Fruit fly (Drosophila melanogaster) whole organism, embryonic: ENCODE data around the gene DZIP1.
A peak's percentile ranks its signal among the peaks of the same experiment; 100 is the strongest.

Source experiments
- CG11504 ChIP-seq: fragments of 200-800 bp; sonication (Bioruptor generic); optimal IDR thresholded peaks from 3 replicates; lab custom pipeline; 2019; ENCODE audit warnings: missing biosample characterization, mild to moderate bottlenecking, missing genetic modification characterization, moderate library complexity
- CG11695 ChIP-seq: fragments of 200-800 bp; sonication (Bioruptor generic); IDR thresholded peaks from 3 replicates; pipeline ENCODE4 v1.3.6; 2022; ENCODE audit warnings: missing biosample characterization, missing genetic modification characterization
- CG12071 ChIP-seq: fragments of 200-800 bp; sonication (Bioruptor generic); optimal IDR thresholded peaks from 3 replicates; lab custom pipeline; 2018; ENCODE audit warnings: missing biosample characterization, mild to moderate bottlenecking, missing genetic modification characterization
- CG12769 ChIP-seq: fragments of 200-800 bp; sonication (Bioruptor generic); optimal IDR thresholded peaks from 2 replicates; lab custom pipeline; 2019; ENCODE audit warnings: missing biosample characterization, mild to moderate bottlenecking, missing genetic modification characterization, moderate library complexity
- CG13123 ChIP-seq: fragments of 200-800 bp; sonication (Bioruptor generic); optimal IDR thresholded peaks from 2 replicates; lab custom pipeline; 2016; ENCODE audit warnings: missing biosample characterization, missing genetic modification characterization
- CG15011 ChIP-seq: fragments of 200-800 bp; sonication (Bioruptor generic); optimal IDR thresholded peaks from 3 replicates; lab custom pipeline; 2018; ENCODE audit warnings: missing biosample characterization, mild to moderate bottlenecking, missing genetic modification characterization
- CG1603 ChIP-seq: fragments of 200-800 bp; sonication (Bioruptor generic); optimal IDR thresholded peaks from 2 replicates; lab custom pipeline; 2019; ENCODE audit warnings: missing biosample characterization, mild to moderate bottlenecking, missing genetic modification characterization, moderate library complexity
- CG16779 ChIP-seq: fragments of 200-800 bp; sonication (Bioruptor generic); IDR thresholded peaks from 2 replicates; pipeline ENCODE4 v1.3.6; 2022; ENCODE audit warnings: missing biosample characterization, missing genetic modification characterization
- CG17328 ChIP-seq: fragments of 200-800 bp; sonication (Bioruptor generic); IDR thresholded peaks from 2 replicates; pipeline ENCODE4 v1.3.6; 2022; ENCODE audit warnings: missing biosample characterization, missing genetic modification characterization
- CG17612 ChIP-seq: fragments of 200-800 bp; sonication (Bioruptor generic); IDR thresholded peaks from 2 replicates; pipeline ENCODE4 v1.3.6; 2022; ENCODE audit warnings: missing biosample characterization, missing genetic modification characterization
- CG17802 ChIP-seq: fragments of 200-800 bp; sonication (Bioruptor generic); optimal IDR thresholded peaks from 2 replicates; lab custom pipeline; 2018; ENCODE audit warnings: missing biosample characterization, mild to moderate bottlenecking, missing genetic modification characterization, moderate library complexity
- CG2202 ChIP-seq: fragments of 200-800 bp; sonication (Bioruptor generic); optimal IDR thresholded peaks from 2 replicates; lab custom pipeline; 2018; ENCODE audit warnings: missing biosample characterization, mild to moderate bottlenecking, missing genetic modification characterization
- CG3281 ChIP-seq: fragments of 200-800 bp; sonication (Bioruptor generic); optimal IDR thresholded peaks from 3 replicates; lab custom pipeline; 2017; ENCODE audit warnings: missing biosample characterization, mild to moderate bottlenecking, missing genetic modification characterization
- CG34376 ChIP-seq: fragments of 200-800 bp; sonication (Bioruptor generic); optimal IDR thresholded peaks from 2 replicates; lab custom pipeline; 2018; ENCODE audit warnings: missing biosample characterization, mild to moderate bottlenecking, missing genetic modification characterization
- CG4328 ChIP-seq: fragments of 200-800 bp; sonication (Bioruptor generic); optimal IDR thresholded peaks from 3 replicates; lab custom pipeline; 2017; ENCODE audit warnings: missing biosample characterization, missing genetic modification reagents, missing genetic modification characterization
- CG4360 ChIP-seq: fragments of 200-800 bp; sonication (Bioruptor generic); IDR thresholded peaks from 2 replicates; pipeline ENCODE4 v1.3.6; 2022; ENCODE audit warnings: missing biosample characterization, missing genetic modification characterization
- CG4404 ChIP-seq: fragments of 200-800 bp; sonication (Bioruptor generic); IDR thresholded peaks from 2 replicates; pipeline ENCODE4 v1.3.6; 2022; ENCODE audit warnings: missing biosample characterization, missing genetic modification characterization
- CG5953 ChIP-seq: fragments of 200-800 bp; sonication (Bioruptor generic); IDR thresholded peaks from 2 replicates; pipeline ENCODE4 v1.3.6; 2022; ENCODE audit warnings: missing biosample characterization, missing genetic modification characterization
- CG7963 ChIP-seq: fragments of 200-800 bp; sonication (Bioruptor generic); IDR thresholded peaks from 3 replicates; pipeline ENCODE4 v1.3.6; 2022; ENCODE audit warnings: missing biosample characterization, missing genetic modification characterization; ENCODE audit not compliant: partially characterized antibody
- CG8359 ChIP-seq: fragments of 200-800 bp; sonication (Bioruptor generic); optimal IDR thresholded peaks from 2 replicates; lab custom pipeline; 2017; ENCODE audit warnings: missing biosample characterization, mild to moderate bottlenecking, missing genetic modification characterization, borderline replicate concordance
- CG8478 ChIP-seq: fragments of >200 bp; optimal IDR thresholded peaks from 2 replicates; lab custom pipeline; 2018
- CG9797 ChIP-seq: fragments of 200-800 bp; sonication (Bioruptor generic); optimal IDR thresholded peaks from 3 replicates; lab custom pipeline; 2018; ENCODE audit warnings: missing biosample characterization, mild to moderate bottlenecking, missing genetic modification characterization
- Camta ChIP-seq: fragments of 200-800 bp; sonication (Bioruptor generic); optimal IDR thresholded peaks from 2 replicates; lab custom pipeline; 2016; ENCODE audit warnings: missing biosample characterization, missing genetic modification characterization
- Elba2 ChIP-seq: fragments of 200-800 bp; sonication (Bioruptor generic); optimal IDR thresholded peaks from 3 replicates; lab custom pipeline; 2016; ENCODE audit warnings: missing biosample characterization, missing genetic modification characterization
- Ets65A ChIP-seq: fragments of 200-800 bp; sonication (Bioruptor generic); peaks from one replicate; lab custom pipeline; 2016; ENCODE audit warnings: missing biosample characterization, missing genetic modification characterization
- Fer1 ChIP-seq: fragments of 200-800 bp; sonication (Bioruptor generic); optimal IDR thresholded peaks from 2 replicates; lab custom pipeline; 2017; ENCODE audit warnings: missing biosample characterization, mild to moderate bottlenecking, missing genetic modification characterization
- GATAe ChIP-seq: fragments of 200-800 bp; sonication (Bioruptor generic); conservative IDR thresholded peaks from 2 replicates; pipeline ENCODE4 v1.3.6; 2022; ENCODE audit warnings: missing biosample characterization, missing genetic modification characterization
- H15 ChIP-seq: fragments of 200-800 bp; sonication (Bioruptor generic); IDR thresholded peaks from 3 replicates; pipeline ENCODE4 v1.3.6; 2022; ENCODE audit warnings: missing biosample characterization, missing genetic modification characterization
- HLHmδ ChIP-seq: fragments of 200-800 bp; sonication (Bioruptor generic); optimal IDR thresholded peaks from 2 replicates; lab custom pipeline; 2018; ENCODE audit warnings: missing biosample characterization, mild to moderate bottlenecking, missing genetic modification characterization, moderate library complexity
- Hand ChIP-seq: fragments of 200-800 bp; sonication (Bioruptor generic); optimal IDR thresholded peaks from 2 replicates; lab custom pipeline; 2017; ENCODE audit warnings: mild to moderate bottlenecking, missing biosample characterization, missing genetic modification reagents, missing genetic modification characterization
- Hr51 ChIP-seq, 2 experiments: fragments of 200-800 bp; sonication (Bioruptor generic); optimal IDR thresholded peaks; 2 replicates in 1 of 2; 3 replicates in 1 of 2; lab custom pipeline; 2016 to 2018; ENCODE audit warnings: missing biosample characterization in 2 of 2, missing genetic modification characterization in 2 of 2, mild to moderate bottlenecking in 1 of 2, moderate library complexity in 1 of 2
- Jarid2 ChIP-seq: fragments of 200-800 bp; sonication (Bioruptor generic); optimal IDR thresholded peaks from 3 replicates; lab custom pipeline; 2017; ENCODE audit warnings: mild to moderate bottlenecking, missing biosample characterization, missing genetic modification reagents, missing genetic modification characterization
- Max ChIP-seq: fragments of 200-800 bp; sonication (Bioruptor generic); optimal IDR thresholded peaks from 2 replicates; lab custom pipeline; 2016; ENCODE audit warnings: missing biosample characterization, mild to moderate bottlenecking, missing genetic modification characterization
- Mes4 ChIP-seq: fragments of 200-800 bp; sonication (Bioruptor generic); optimal IDR thresholded peaks from 2 replicates; lab custom pipeline; 2016; ENCODE audit warnings: missing biosample characterization, missing genetic modification characterization
- NFAT ChIP-seq: fragments of 200-800 bp; sonication (Bioruptor generic); IDR thresholded peaks from 2 replicates; pipeline ENCODE4 v1.3.6; 2022; ENCODE audit warnings: missing biosample characterization, missing genetic modification characterization
- NK7.1 ChIP-seq: fragments of 200-800 bp; sonication (Bioruptor generic); optimal IDR thresholded peaks from 3 replicates; lab custom pipeline; 2016; ENCODE audit warnings: missing biosample characterization, missing genetic modification characterization
- Oaz ChIP-seq: fragments of 200-800 bp; sonication (Bioruptor generic); IDR thresholded peaks from 2 replicates; pipeline ENCODE4 v1.3.6; 2022; ENCODE audit warnings: missing biosample characterization, missing genetic modification characterization
- Pdp1 ChIP-seq, 2 experiments: fragments of 200-800 bp; sonication (Bioruptor generic); optimal IDR thresholded peaks; 3 replicates each; lab custom pipeline; 2016; ENCODE audit warnings: missing biosample characterization in 2 of 2, missing genetic modification characterization in 2 of 2, mild to moderate bottlenecking in 1 of 2, moderate library complexity in 1 of 2
- Stat92E ChIP-seq, 3 experiments: fragments of >200 bp in 2 of 3; fragments of 200-800 bp in 1 of 3; sonication (Bioruptor generic) in 1 of 3; optimal IDR thresholded peaks; 2 replicates each; lab custom pipeline; 2017 to 2019; ENCODE audit warnings: missing biosample characterization in 3 of 3, missing genetic modification characterization in 3 of 3, mild to moderate bottlenecking in 1 of 3, moderate library complexity in 1 of 3
- ato ChIP-seq: fragments of 200-800 bp; sonication (Bioruptor generic); IDR thresholded peaks from 2 replicates; pipeline ENCODE4 v1.3.6; 2022; ENCODE audit warnings: missing biosample characterization, missing genetic modification characterization; ENCODE audit not compliant: partially characterized antibody
- bbx ChIP-seq: fragments of 200-800 bp; sonication (Bioruptor generic); IDR thresholded peaks from 2 replicates; pipeline ENCODE4 v1.3.6; 2022; ENCODE audit warnings: missing biosample characterization, missing genetic modification characterization; ENCODE audit not compliant: partially characterized antibody
- bcd ChIP-seq: fragments of 200-800 bp; sonication (Bioruptor generic); optimal IDR thresholded peaks from 2 replicates; lab custom pipeline; 2017; ENCODE audit warnings: missing biosample characterization, mild to moderate bottlenecking, missing genetic modification characterization
- cas ChIP-seq: fragments of 200-800 bp; sonication (Bioruptor generic); IDR thresholded peaks from 2 replicates; pipeline ENCODE4 v1.3.6; 2022; ENCODE audit warnings: missing biosample characterization, missing genetic modification characterization
- corto ChIP-seq: fragments of 200-800 bp; sonication (Bioruptor generic); optimal IDR thresholded peaks from 2 replicates; lab custom pipeline; 2016; ENCODE audit warnings: missing biosample characterization, mild to moderate bottlenecking, missing genetic modification characterization, moderate library complexity
- dimm ChIP-seq: fragments of 200-800 bp; sonication (Bioruptor generic); IDR thresholded peaks from 2 replicates; pipeline ENCODE4 v1.3.6; 2022; ENCODE audit warnings: missing biosample characterization, missing genetic modification characterization
- ewg ChIP-seq: fragments of 200-800 bp; sonication (Bioruptor generic); optimal IDR thresholded peaks from 3 replicates; lab custom pipeline; 2017; ENCODE audit warnings: mild to moderate bottlenecking, missing biosample characterization, missing genetic modification reagents, missing genetic modification characterization
- lab ChIP-seq: fragments of 200-800 bp; sonication (Bioruptor generic); optimal IDR thresholded peaks from 3 replicates; lab custom pipeline; 2017; ENCODE audit warnings: missing biosample characterization, missing genetic modification characterization, mild to moderate bottlenecking, moderate library complexity, missing genetic modification reagents
- lbe ChIP-seq: fragments of 200-800 bp; sonication (Bioruptor generic); optimal IDR thresholded peaks from 2 replicates; lab custom pipeline; 2016; ENCODE audit warnings: missing biosample characterization, mild to moderate bottlenecking, missing genetic modification characterization
- mirr ChIP-seq: fragments of 200-800 bp; sonication (Bioruptor generic); optimal IDR thresholded peaks from 3 replicates; lab custom pipeline; 2018; ENCODE audit warnings: missing biosample characterization, mild to moderate bottlenecking, missing genetic modification characterization
- nmo ChIP-seq: fragments of 200-800 bp; sonication (Bioruptor generic); optimal IDR thresholded peaks from 2 replicates; lab custom pipeline; 2018; ENCODE audit warnings: missing biosample characterization, mild to moderate bottlenecking, missing genetic modification characterization, moderate library complexity

Gene DZIP1

DNA sequence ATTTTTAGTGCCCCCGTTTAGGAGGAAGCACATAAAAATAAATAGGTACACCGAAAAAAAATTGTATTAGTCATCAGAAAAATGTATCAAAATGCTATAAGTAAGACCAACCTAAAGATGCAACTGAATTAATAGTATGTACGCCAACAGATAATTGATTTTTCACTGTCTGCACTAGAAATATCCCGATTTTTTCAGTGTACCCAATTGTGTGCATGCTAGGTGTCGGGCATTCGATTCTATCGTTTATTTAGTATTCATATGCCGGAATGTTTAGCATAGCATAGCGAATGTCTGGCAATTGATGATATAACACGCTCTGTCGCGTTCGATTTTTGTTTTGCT is 52.3 kb downstream of the DZIP1 start (continued):
- TF ChIP-seq Hand (GFP tag; lab: Kevin White, UChicago): peak; percentile 47
- no peak for TF ChIP-seq CG9797 (GFP tag; lab: Kevin White, UChicago)
- peak; percentile 89 for TF ChIP-seq CG1603 (tag; lab: Kevin White, UChicago)
- TF ChIP-seq CG17328 (GFP tag; lab: Robert Waterston, UW): peak; percentile 91
- peak; percentile 82 for TF ChIP-seq Fer1 (GFP tag; lab: Kevin White, UChicago)
- peak; percentile 66 for TF ChIP-seq Max (GFP tag; lab: Kevin White, UChicago)
- TF ChIP-seq CG8478 (lab: Kevin White, UChicago): no peak
- peak; percentile 8 for TF ChIP-seq CG8359 (GFP tag; lab: Kevin White, UChicago)
- no peak for TF ChIP-seq Stat92E (GFP tag; optimal IDR thresholded peaks at IDR 0.05; lab: Kevin White, UChicago)
- no peak for TF ChIP-seq dimm
- TF ChIP-seq CG15011 (GFP tag; lab: Kevin White, UChicago): peak; percentile 61
- TF ChIP-seq Jarid2: peak; percentile 59
- TF ChIP-seq GATAe (GFP tag; lab: Robert Waterston, UW): peak; percentile 37; the same call in 1 of the 2 replicates
- TF ChIP-seq HLHmδ (GFP tag; lab: Kevin White, UChicago): no peak
- peak; percentile 87 for TF ChIP-seq CG11695 (GFP tag; lab: Robert Waterston, UW)
- TF ChIP-seq CG13123 (GFP tag; lab: Kevin White, UChicago): peak; percentile 55
- TF ChIP-seq CG34376: peak; percentile 73
- TF ChIP-seq lbe: no peak
- peak; percentile 88 for TF ChIP-seq H15 (GFP tag; lab: Robert Waterston, UW)
- peak; percentile 77 to 90 for TF ChIP-seq Hr51 (GFP tag; optimal IDR thresholded peaks at IDR 0.05; lab: Kevin White, UChicago)
- TF ChIP-seq Ets65A (GFP tag; lab: Kevin White, UChicago): peak; percentile 98
- TF ChIP-seq CG16779 (GFP tag; lab: Robert Waterston, UW): peak; percentile 75
- peak; percentile 69 for TF ChIP-seq CG2202 (tag; lab: Kevin White, UChicago)
- peak; percentile 95 for TF ChIP-seq CG12769
- no peak for TF ChIP-seq Elba2 (GFP tag; lab: Kevin White, UChicago)
- peak; percentile 89 for TF ChIP-seq lab (GFP tag; lab: Kevin White, UChicago)
- TF ChIP-seq NFAT: peak; percentile 52
- peak; percentile 57 for TF ChIP-seq CG17802 (tag; lab: Kevin White, UChicago)
- TF ChIP-seq CG11504 (tag; lab: Kevin White, UChicago): peak; percentile 88
- TF ChIP-seq ato (GFP tag; lab: Robert Waterston, UW): no peak
- TF ChIP-seq CG3281 (GFP tag; lab: Kevin White, UChicago): peak; percentile 84
- TF ChIP-seq corto (GFP tag; lab: Kevin White, UChicago): no peak
- peak; percentile 70 for TF ChIP-seq CG4328 (GFP tag; lab: Kevin White, UChicago)
- peak; percentile 82 for TF ChIP-seq bcd (GFP tag; lab: Kevin White, UChicago)
- TF ChIP-seq NK7.1: peak; percentile 82
- TF ChIP-seq cas (GFP tag; lab: Robert Waterston, UW): peak; percentile 60
- peak; percentile 77 for TF ChIP-seq Mes4 (GFP tag; lab: Kevin White, UChicago)
- peak; percentile 81 for TF ChIP-seq CG12071 (GFP tag; lab: Kevin White, UChicago)
- peak; percentile 65 for TF ChIP-seq mirr (GFP tag; lab: Kevin White, UChicago)
- TF ChIP-seq Oaz: peak; percentile 80
- peak; percentile 91 to 94 for TF ChIP-seq Pdp1 (GFP tag; optimal IDR thresholded peaks at IDR 0.05; lab: Kevin White, UChicago)
- peak; percentile 75 for TF ChIP-seq ewg
- no peak for TF ChIP-seq CG7963 (GFP tag; lab: Robert Waterston, UW)
- TF ChIP-seq nmo: peak; percentile 87
- TF ChIP-seq Camta (GFP tag; lab: Kevin White, UChicago): peak; percentile 86
- TF ChIP-seq CG17612 (GFP tag; lab: Robert Waterston, UW): peak; percentile 80
- peak; percentile 58; the same call in 1 of the 2 replicates for TF ChIP-seq CG4360 (GFP tag; lab: Robert Waterston, UW)
- peak; percentile 58; the same call in 1 of the 2 replicates for TF ChIP-seq CG4404 (GFP tag; lab: Robert Waterston, UW)
- no peak for TF ChIP-seq bbx (GFP tag; lab: Robert Waterston, UW)
- TF ChIP-seq CG5953 (GFP tag; lab: Robert Waterston, UW): peak; percentile 77
